Worm (Caenorhabditis elegans): ENCODE results near the gene clec-135.
A peak's percentile ranks its signal among the peaks of the same experiment; 100 is the strongest.

clec-135 gene

DNA sequence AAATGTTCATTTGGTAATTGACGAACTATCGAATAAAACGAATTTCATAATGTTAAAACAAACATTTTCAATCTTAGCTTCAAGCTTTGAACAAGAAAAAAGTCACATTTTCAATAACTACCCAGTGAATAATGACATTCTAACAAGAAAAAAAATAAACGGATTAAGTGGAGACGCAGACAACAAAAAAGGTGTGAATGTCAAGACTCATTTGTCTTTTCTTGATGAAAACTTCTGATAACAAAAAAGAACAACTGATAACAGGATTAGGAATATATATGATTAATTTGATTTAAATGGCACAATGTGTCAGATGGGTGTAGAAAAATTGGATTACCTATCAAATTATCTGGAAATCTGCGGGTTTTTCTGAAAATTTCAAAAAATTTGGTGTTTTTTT lies 30.0 kb upstream of the clec-135 start:
- TF ChIP-seq dsc-1 (tag; optimal IDR thresholded peaks at IDR 0.05), result peak; percentile 53
- TF ChIP-seq mep-1 (tag; optimal IDR thresholded peaks at IDR 0.05), result peak; percentile 2
- peak; percentile 52 for TF ChIP-seq elt-2 (tag; optimal IDR thresholded peaks at IDR 0.05)
- TF ChIP-seq nhr-85 (tag), result peak; percentile 66
- TF ChIP-seq lsy-2 (tag; optimal IDR thresholded peaks at IDR 0.05), result peak in 1 of 2 experiments; percentile 1
- peak; percentile 28 for TF ChIP-seq lin-14 (GFP tag; optimal IDR thresholded peaks at IDR 0.05)
- TF ChIP-seq nhr-84 (tag; optimal IDR thresholded peaks at IDR 0.05), result no peak
- TF ChIP-seq egl-27 (tag; optimal IDR thresholded peaks at IDR 0.05), result no peak
- peak; percentile 29 for TF ChIP-seq pax-3 (tag; optimal IDR thresholded peaks at IDR 0.05)
- peak in 1 of 6 experiments; percentile 32 for TF ChIP-seq elt-3 (tag; optimal IDR thresholded peaks at IDR 0.05)

DNA sequence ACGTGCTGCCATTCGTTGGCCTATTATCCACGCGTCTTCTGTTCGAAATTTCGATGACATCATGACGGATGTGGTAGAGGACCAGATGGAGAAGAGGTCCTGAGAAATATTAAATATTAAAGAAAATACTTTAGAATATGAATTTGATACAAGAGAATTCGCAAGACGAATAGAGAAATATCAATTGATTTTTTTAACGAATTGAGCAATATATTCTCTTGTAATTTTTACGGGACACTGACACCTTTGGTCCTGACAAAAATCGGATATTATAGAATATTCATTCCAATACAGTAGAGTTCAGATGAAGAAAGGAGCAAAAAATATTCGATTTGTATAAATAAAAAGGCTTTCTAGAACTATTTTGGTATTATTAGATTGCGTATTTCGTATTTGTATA lies 29.5 kb upstream of the clec-135 start, which contains the start of gene C01F1.6:
Gene C01F1.6 (minus strand): TSS at position 101 of the 400 bp plus-strand sequence.
- TF ChIP-seq lin-35 (GFP tag; optimal IDR thresholded peaks at IDR 0.05) (no peak), lin-14 (GFP tag; optimal IDR thresholded peaks at IDR 0.05) (no peak), lin-13 (GFP tag; optimal IDR thresholded peaks at IDR 0.05) (no peak), mab-9 (GFP tag; IDR thresholded peaks at IDR 0.05) (no peak), unc-130 (tag; optimal IDR thresholded peaks at IDR 0.05) (no peak), mef-2 (tag; optimal IDR thresholded peaks at IDR 0.05) (no peak)

DNA sequence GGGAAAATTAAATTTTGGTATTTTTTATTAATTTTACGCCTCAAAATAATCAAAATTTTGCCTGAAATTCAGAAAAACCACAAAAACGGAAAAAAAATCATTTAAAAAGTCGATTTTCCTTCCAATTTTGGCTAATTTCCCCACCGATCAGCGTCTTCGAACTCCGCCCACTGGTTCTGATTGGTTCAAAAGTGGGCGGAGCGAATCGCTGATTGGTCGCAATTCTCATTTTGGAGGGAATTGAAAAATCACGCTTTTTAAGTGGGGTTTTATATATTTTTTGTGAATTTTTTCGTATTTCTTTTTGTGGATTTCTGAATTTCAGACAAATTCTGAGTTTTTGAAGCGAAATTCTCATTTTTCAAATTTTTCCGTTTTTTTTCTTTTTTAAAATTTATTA lies 28.3 kb upstream of the clec-135 start:
- TF ChIP-seq efl-1 (optimal IDR thresholded peaks at IDR 0.05) (no peak), efl-1 (GFP tag; optimal IDR thresholded peaks at IDR 0.05 in 1 of 2) (peak in 1 of 2 experiments; percentile 4), unc-86 (tag; optimal IDR thresholded peaks at IDR 0.05) (no peak)

DNA sequence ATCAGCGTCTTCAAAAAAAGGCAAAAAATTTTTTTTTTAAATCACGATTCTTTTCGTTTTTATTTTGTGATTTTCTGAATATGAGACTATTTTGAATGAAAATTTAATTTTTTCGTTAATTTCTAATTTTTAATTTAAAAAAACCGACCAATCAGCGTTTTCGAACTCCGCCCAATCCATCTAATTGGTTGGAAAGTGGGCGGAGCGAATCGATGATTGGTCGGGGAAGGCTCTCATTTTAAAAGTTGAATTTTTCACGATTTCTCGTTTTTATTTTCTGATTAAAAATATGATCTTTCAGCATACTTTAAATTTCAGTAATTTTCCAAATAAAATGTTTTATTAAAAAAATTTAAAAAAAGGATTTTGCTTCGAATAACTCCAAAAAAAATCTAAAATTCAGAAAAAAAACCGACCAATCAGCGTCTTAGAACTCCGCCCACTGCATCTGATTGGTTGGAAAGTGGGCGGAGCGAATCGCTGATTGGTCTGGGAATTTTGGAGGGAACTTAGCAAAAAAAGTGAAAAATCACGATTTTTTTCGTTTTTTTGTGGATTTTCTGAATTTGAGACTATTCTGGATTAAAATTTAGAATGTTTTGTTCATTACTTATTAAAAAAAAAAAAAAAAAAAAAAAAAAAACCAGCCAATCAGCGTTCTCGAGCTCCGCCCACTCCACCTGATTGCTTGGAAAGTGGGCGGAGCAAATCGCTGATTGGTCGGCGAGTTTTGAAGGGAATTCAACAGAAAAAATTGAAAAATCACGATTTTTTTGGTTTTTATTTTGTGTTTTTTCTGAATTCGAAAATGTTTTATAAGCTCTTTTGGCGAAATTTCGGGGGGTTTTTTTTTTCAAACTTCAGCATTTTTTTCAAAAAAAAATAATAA lies 26.0 kb upstream of the clec-135 start:
- TF ChIP-seq blmp-1 (tag; optimal IDR thresholded peaks at IDR 0.05) (no peak), jun-1 (tag; optimal IDR thresholded peaks at IDR 0.05) (no peak), Y116A8C.19 (tag; optimal IDR thresholded peaks at IDR 0.05; ENCODE audit: borderline replicate concordance) (no peak), fkh-8 (tag; optimal IDR thresholded peaks at IDR 0.05) (no peak), irx-1 (tag; optimal IDR thresholded peaks at IDR 0.05) (no peak), lin-15B (tag; optimal IDR thresholded peaks at IDR 0.05) (no peak)

DNA sequence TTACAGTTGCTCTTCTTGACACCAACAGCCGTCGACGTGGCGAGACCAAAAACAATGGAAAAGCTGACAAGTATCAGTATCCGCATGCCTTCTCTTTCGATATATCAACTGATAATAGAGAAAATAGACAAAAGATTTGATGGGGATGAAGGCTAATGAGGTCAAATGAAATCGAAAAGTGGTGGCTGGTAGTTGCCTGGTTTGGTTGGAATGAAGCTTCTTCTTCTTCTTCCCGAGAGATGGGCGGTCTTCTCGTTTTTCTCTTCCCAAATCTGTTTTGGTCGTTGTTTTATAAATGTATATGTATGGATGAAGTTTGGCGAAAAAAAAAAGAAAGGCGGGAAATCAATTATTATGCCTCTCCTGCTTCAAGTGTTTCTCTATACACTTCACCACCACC lies 23.2 kb upstream of the clec-135 start, which contains the start of gene C01F1.5:
Gene C01F1.5 (minus strand): TSS at position 103 of the 400 bp plus-strand sequence.
- TF ChIP-seq blmp-1 (tag; optimal IDR thresholded peaks at IDR 0.05), result peak; percentile 75
- TF ChIP-seq F16B12.6 (tag; optimal IDR thresholded peaks at IDR 0.05), result no peak

DNA sequence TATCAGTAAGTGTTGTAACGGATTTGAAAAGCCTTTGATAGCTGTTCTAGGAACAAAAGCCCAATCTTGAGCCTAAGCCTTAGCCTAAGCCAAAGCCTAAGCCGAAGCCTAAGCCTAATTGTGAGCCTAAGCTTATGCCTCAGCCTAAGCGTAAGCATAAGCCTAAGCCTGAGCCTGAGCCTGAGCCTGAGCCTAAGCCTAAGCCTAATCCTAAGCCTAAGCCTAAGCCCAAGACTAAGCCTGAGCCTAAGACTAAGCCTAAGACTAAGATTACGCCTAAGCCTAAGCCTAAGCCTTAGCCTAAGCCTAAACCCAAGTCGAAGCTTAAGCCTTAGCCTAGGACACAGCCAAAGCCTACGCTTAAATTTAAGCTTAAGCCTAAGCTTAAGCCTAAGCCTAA lies 19.1 kb upstream of the clec-135 start:
- no peak for TF ChIP-seq pax-3 (tag; optimal IDR thresholded peaks at IDR 0.05)
- no peak for TF ChIP-seq unc-130 (tag; optimal IDR thresholded peaks at IDR 0.05)
- no peak for TF ChIP-seq grh-1 (GFP tag; IDR thresholded peaks at IDR 0.05)
- TF ChIP-seq ces-1 (GFP tag; optimal IDR thresholded peaks at IDR 0.05), result no peak
- TF ChIP-seq blmp-1 (tag; optimal IDR thresholded peaks at IDR 0.05), result no peak
- TF ChIP-seq unc-30 (tag; optimal IDR thresholded peaks at IDR 0.05), result no peak

DNA sequence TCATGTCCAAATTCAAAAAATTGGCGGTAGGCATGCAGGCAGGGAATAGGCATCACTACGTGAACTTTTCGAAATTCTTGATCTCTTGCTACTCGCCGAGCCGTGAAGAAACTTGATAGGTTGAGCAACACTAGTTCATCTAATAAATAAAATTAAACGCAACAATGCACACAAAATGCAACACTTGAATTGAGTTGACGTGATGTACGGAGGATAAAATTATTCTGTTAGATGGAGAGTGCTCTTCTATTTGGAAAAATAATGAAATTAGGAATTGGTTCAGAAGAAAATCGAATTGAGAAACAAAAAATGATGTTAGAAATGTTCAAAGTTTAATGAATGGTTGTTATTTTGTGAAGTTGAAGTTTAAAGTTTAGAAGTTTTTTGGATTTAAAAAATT lies 18.3 kb upstream of the clec-135 start:
- TF ChIP-seq fos-1 (tag; optimal IDR thresholded peaks at IDR 0.05) (no peak), pag-3 (tag; optimal IDR thresholded peaks at IDR 0.05; ENCODE audit: borderline replicate concordance, insufficient read depth) (no peak), ztf-11 (tag; optimal IDR thresholded peaks at IDR 0.05) (no peak), nhr-90 (tag; optimal IDR thresholded peaks at IDR 0.05; ENCODE audit: poor library complexity) (no peak), unc-62 (GFP tag; optimal IDR thresholded peaks at IDR 0.05) (no peak), pax-3 (tag; optimal IDR thresholded peaks at IDR 0.05) (no peak)

All from whole organism, L1 larva.